Worm (Caenorhabditis elegans): ENCODE results near the gene kin-26.
A peak's percentile ranks its signal among the peaks of the same experiment; 100 is the strongest.

Gene kin-26

ce11 chrIV:7923982-7924480 lies 46.4 kb upstream of the kin-26 start, which contains the start of the genes xpo-3 and C49H3.3 (continued):
- TF ChIP-seq tbx-2 (tag; optimal IDR thresholded peaks at IDR 0.05) (no peak), nfya-1 (tag; optimal IDR thresholded peaks at IDR 0.05; ENCODE audit: insufficient read depth) (peak; percentile 57), snpc-4 (tag; optimal IDR thresholded peaks at IDR 0.05) (no peak), fos-1 (tag; optimal IDR thresholded peaks at IDR 0.05) (no peak), ama-1 (optimal IDR thresholded peaks at IDR 0.05) (peak; percentile 38), R02D3.7 (tag; optimal IDR thresholded peaks at IDR 0.05) (no peak), hmg-11 (tag; optimal IDR thresholded peaks at IDR 0.05) (peak; percentile 29), ztf-4 (tag; optimal IDR thresholded peaks at IDR 0.05) (no peak), mdl-1 (tag; optimal IDR thresholded peaks at IDR 0.05) (no peak), jun-1 (tag; optimal IDR thresholded peaks at IDR 0.05) (no peak), lin-39 (tag; optimal IDR thresholded peaks at IDR 0.05) (peak; percentile 76), ceh-16 (tag; optimal IDR thresholded peaks at IDR 0.05) (no peak), zag-1 (tag; optimal IDR thresholded peaks at IDR 0.05) (no peak), nhr-23 (tag; optimal IDR thresholded peaks at IDR 0.05) (no peak), nhr-25 (tag; optimal IDR thresholded peaks at IDR 0.05) (peak; percentile 34)

ce11 chrIV:7920126-7920525 lies 42.4 kb upstream of the kin-26 start, which contains the start of gene C49H3.16:
TSS of gene C49H3.16 (plus strand) at chrIV:7920426.
- TF ChIP-seq elt-2 (tag; optimal IDR thresholded peaks at IDR 0.05): no peak
- no peak for TF ChIP-seq egl-5 (tag; optimal IDR thresholded peaks at IDR 0.05)
- no peak for TF ChIP-seq mdl-1 (tag; optimal IDR thresholded peaks at IDR 0.05)
- no peak for TF ChIP-seq sea-2 (GFP tag; optimal IDR thresholded peaks at IDR 0.05)
- no peak for TF ChIP-seq nfya-1 (tag; optimal IDR thresholded peaks at IDR 0.05; ENCODE audit: insufficient read depth)
- no peak for TF ChIP-seq nhr-12 (tag; optimal IDR thresholded peaks at IDR 0.05)
- TF ChIP-seq aly-2 (tag; optimal IDR thresholded peaks at IDR 0.05): no peak
- no peak for TF ChIP-seq fkh-10 (GFP tag; optimal IDR thresholded peaks at IDR 0.05)
- no peak for TF ChIP-seq ceh-28 (tag; optimal IDR thresholded peaks at IDR 0.05)
- TF ChIP-seq nhr-43 (tag; optimal IDR thresholded peaks at IDR 0.05; ENCODE audit: poor library complexity, severe bottlenecking): no peak
- no peak for TF ChIP-seq nhr-237 (tag; optimal IDR thresholded peaks at IDR 0.05)
- TF ChIP-seq lin-15B (tag; optimal IDR thresholded peaks at IDR 0.05): no peak

ce11 chrIV:7917881-7918280 lies 40.2 kb upstream of the kin-26 start:
- no peak for TF ChIP-seq ceh-82 (tag; optimal IDR thresholded peaks at IDR 0.05)

ce11 chrIV:7916907-7917306 lies 39.2 kb upstream of the kin-26 start:
- TF ChIP-seq lin-15B (tag; optimal IDR thresholded peaks at IDR 0.05) (no peak), nhr-77 (tag; optimal IDR thresholded peaks at IDR 0.05) (no peak), tbx-2 (tag; optimal IDR thresholded peaks at IDR 0.05) (no peak), pha-4 (tag; optimal IDR thresholded peaks at IDR 0.05) (no peak)

ce11 chrIV:7914991-7915390 lies 37.3 kb upstream of the kin-26 start, which contains the start of gene C49H3.4:
TSS of gene C49H3.4 (plus strand) at chrIV:7915291.
- TF ChIP-seq egl-27 (tag; optimal IDR thresholded peaks at IDR 0.05) (no peak), daf-12 (tag; optimal IDR thresholded peaks at IDR 0.05) (no peak)

- TF ChIP-seq nfya-1 (tag; optimal IDR thresholded peaks at IDR 0.05; ENCODE audit: insufficient read depth): peak; percentile 36
- TF ChIP-seq egl-5 (tag; optimal IDR thresholded peaks at IDR 0.05): peak; percentile 76
- TF ChIP-seq jun-1 (tag; optimal IDR thresholded peaks at IDR 0.05): no peak
- TF ChIP-seq pha-4 (tag; optimal IDR thresholded peaks at IDR 0.05): peak; percentile 25
- peak; percentile 58 for TF ChIP-seq ceh-28 (tag; optimal IDR thresholded peaks at IDR 0.05)
- no peak for TF ChIP-seq elt-1 (tag; optimal IDR thresholded peaks at IDR 0.05)
- TF ChIP-seq ztf-11 (tag; optimal IDR thresholded peaks at IDR 0.05): no peak
- no peak for TF ChIP-seq nhr-76 (tag; optimal IDR thresholded peaks at IDR 0.05)
- TF ChIP-seq ama-1 (optimal IDR thresholded peaks at IDR 0.05): peak; percentile 83
- no peak for TF ChIP-seq nhr-11 (tag; optimal IDR thresholded peaks at IDR 0.05)
Observed at ce11 chrIV:7910197-7910735, 32.6 kb upstream of the kin-26 start, which contains the start of the genes npp-27 and ntl-4. TSS of gene npp-27 (minus strand) at chrIV:7910247. TSS of gene ntl-4 (plus strand) at chrIV:7910575.

Measured in whole organism, L3 larva.